Fruit fly (Drosophila melanogaster) whole organism, pupa: Measurements from ENCODE around the gene CG4230.

Experiments
- CG14655 ChIP-seq: fragments of 200-800 bp; sonication (Bioruptor generic); optimal IDR thresholded peaks from 3 replicates; lab custom pipeline; 2017; ENCODE audit warnings: mild to moderate bottlenecking, missing biosample characterization, missing genetic modification reagents, missing genetic modification characterization
- CG17806 ChIP-seq: fragments of 200-800 bp; sonication (Bioruptor generic); optimal IDR thresholded peaks from 2 replicates; lab custom pipeline; 2018; ENCODE audit warnings: missing biosample characterization, mild to moderate bottlenecking, missing genetic modification characterization, moderate library complexity
- CG34367 ChIP-seq: fragments of 200-800 bp; sonication (Bioruptor generic); optimal IDR thresholded peaks from 2 replicates; lab custom pipeline; 2018; ENCODE audit warnings: missing biosample characterization, mild to moderate bottlenecking, missing genetic modification characterization
- CG4496 ChIP-seq: fragments of 200-800 bp; sonication (Bioruptor generic); IDR thresholded peaks from 3 replicates; pipeline ENCODE4 v1.3.6; 2022; ENCODE audit warnings: missing biosample characterization, missing genetic modification characterization
- CG9948 ChIP-seq: fragments of 200-800 bp; sonication (Bioruptor generic); optimal IDR thresholded peaks from 2 replicates; lab custom pipeline; 2018; ENCODE audit warnings: missing biosample characterization, mild to moderate bottlenecking, missing genetic modification characterization, moderate library complexity
- EcR ChIP-seq: fragments of 200-800 bp; sonication (Bioruptor generic); optimal IDR thresholded peaks from 3 replicates; lab custom pipeline; 2019; ENCODE audit warnings: missing biosample characterization, missing genetic modification characterization, mild to moderate bottlenecking, moderate library complexity, missing genetic modification reagents
- Ets98B ChIP-seq: fragments of 200-800 bp; sonication (Bioruptor generic); IDR thresholded peaks from 2 replicates; pipeline ENCODE4 v1.3.6; 2022; ENCODE audit warnings: missing biosample characterization, missing genetic modification characterization
- Pif1B ChIP-seq: fragments of 200-800 bp; sonication (Bioruptor generic); optimal IDR thresholded peaks from 3 replicates; lab custom pipeline; 2016; ENCODE audit warnings: missing biosample characterization, missing genetic modification characterization
- Snoo ChIP-seq: fragments of 200-800 bp; sonication (Bioruptor generic); optimal IDR thresholded peaks from 3 replicates; lab custom pipeline; 2017; ENCODE audit warnings: missing biosample characterization, mild to moderate bottlenecking, missing genetic modification characterization, inconsistent platforms
- fd96Ca ChIP-seq: fragments of 200-800 bp; sonication (Bioruptor generic); IDR thresholded peaks from 3 replicates; pipeline ENCODE4 v1.3.6; 2022; ENCODE audit warnings: missing biosample characterization, missing genetic modification characterization
- rn ChIP-seq: fragments of 200-800 bp; sonication (Bioruptor generic); IDR thresholded peaks from 2 replicates; pipeline ENCODE4 v1.3.6; 2022; ENCODE audit warnings: missing biosample characterization, missing genetic modification characterization

- TF ChIP-seq CG34367 (no peak), Pif1B (GFP tag; lab: Kevin White, UChicago) (no peak), CG4496 (GFP tag; lab: Robert Waterston, UW) (no peak), EcR (no peak), CG17806 (tag; lab: Kevin White, UChicago) (no peak), fd96Ca (GFP tag; lab: Robert Waterston, UW) (no peak), Snoo (tag; lab: Kevin White, UChicago) (no peak), Ets98B (GFP tag; lab: Robert Waterston, UW) (no peak), CG14655 (GFP tag; lab: Kevin White, UChicago) (no peak), rn (GFP tag; lab: Robert Waterston, UW) (no peak), CG9948 (no peak)
Observed at dm6 chr2L:5100577-5100976, 4.5 kb downstream of the CG4230 start, which contains the start of gene Msp300.
